Worm (Caenorhabditis elegans) whole organism, young adult: ENCODE results near the gene srd-36.

ENCODE experiments used
- mxl-1 ChIP-seq: sonication (generic microtip); optimal IDR thresholded peaks from 2 replicates; lab custom pipeline; 2016; ENCODE audit warnings: missing genetic modification characterization, missing compliant biosample characterization
- rec-8 ChIP-seq, 2 experiments: sonication (generic microtip); optimal IDR thresholded peaks; 2 replicates each; lab custom pipeline; 2016; ENCODE audit warnings: mild to moderate bottlenecking in 2 of 2, missing genetic modification characterization in 2 of 2, missing genetic modification reagents in 2 of 2, missing genotype in 2 of 2, missing biosample characterization in 1 of 2, missing compliant biosample characterization in 1 of 2, moderate library complexity in 1 of 2

DNA sequence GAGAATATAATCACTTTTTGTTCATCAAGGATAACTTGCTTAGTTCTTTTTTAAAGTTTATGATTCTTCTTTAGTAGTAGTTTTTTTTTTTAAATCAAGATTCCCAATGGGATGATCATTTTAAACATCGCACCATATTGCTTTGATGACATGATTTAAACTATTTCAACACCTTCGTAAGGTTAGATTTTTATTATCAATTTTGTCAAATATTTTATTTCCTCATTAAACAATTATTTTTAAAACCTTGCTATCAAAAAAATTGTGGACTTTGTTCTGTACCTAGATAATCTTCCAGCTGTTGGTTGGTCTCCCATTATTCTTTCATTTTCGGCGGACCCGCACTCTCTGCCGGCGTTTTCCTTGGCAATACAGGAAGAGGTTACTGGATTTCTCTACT, 36.8 kb upstream of the srd-36 start, which contains the start of gene sir-2.3:
- TF ChIP-seq rec-8 (tag; optimal IDR thresholded peaks at IDR 0.05; lab: Kevin White, UChicago) (no peak), mxl-1 (tag; lab: Kevin White, UChicago) (no peak)
